Worm (Caenorhabditis elegans) whole organism, L1 larva: ENCODE data around the gene rnst-2.

Experiments
- aly-2 ChIP-seq: fragments of 150-350 bp; optimal IDR thresholded peaks from 2 replicates; lab custom pipeline; 2014; ENCODE audit warnings: missing biosample characterization, missing genetic modification characterization
- blmp-1 ChIP-seq: fragments of 150-350 bp; optimal IDR thresholded peaks from 2 replicates; lab custom pipeline; 2014; ENCODE audit warnings: missing biosample characterization, missing genetic modification characterization
- elt-3 ChIP-seq, 6 experiments: fragments of 150-350 bp in 1 of 6; sonication (generic microtip); optimal IDR thresholded peaks; 2 replicates each; lab custom pipeline; 2017 to 2018; ENCODE audit warnings: missing biosample characterization in 6 of 6, missing genetic modification characterization in 6 of 6, inconsistent platforms in 1 of 6
- jun-1 ChIP-seq: fragments of 150-350 bp; optimal IDR thresholded peaks from 2 replicates; lab custom pipeline; 2014; ENCODE audit warnings: missing biosample characterization, missing genetic modification reagents, missing genetic modification characterization
- nhr-12 ChIP-seq: sonication (generic microtip); optimal IDR thresholded peaks from 2 replicates; lab custom pipeline; 2017; ENCODE audit warnings: missing biosample characterization, missing genetic modification characterization
- nhr-28 ChIP-seq: fragments of 150-350 bp; optimal IDR thresholded peaks from 2 replicates; lab custom pipeline; 2014; ENCODE audit warnings: missing biosample characterization, missing genetic modification characterization
- nhr-71 ChIP-seq: sonication (generic microtip); optimal IDR thresholded peaks from 2 replicates; lab custom pipeline; 2016; ENCODE audit warnings: mild to moderate bottlenecking, missing genetic modification characterization, moderate library complexity, missing compliant biosample characterization
- nhr-77 ChIP-seq: fragments of 150-350 bp; optimal IDR thresholded peaks from 2 replicates; lab custom pipeline; 2014; ENCODE audit warnings: missing biosample characterization, missing genetic modification characterization
- sptf-1 ChIP-seq: fragments of 150-350 bp; optimal IDR thresholded peaks from 2 replicates; lab custom pipeline; 2014; ENCODE audit warnings: missing biosample characterization, missing genetic modification characterization
- unc-62 ChIP-seq: fragments of 150-350 bp; optimal IDR thresholded peaks from 2 replicates; lab custom pipeline; 2014; ENCODE audit warnings: missing biosample characterization, missing genetic modification reagents, missing genetic modification characterization
- xbp-1 ChIP-seq: sonication (generic microtip); optimal IDR thresholded peaks from 2 replicates; lab custom pipeline; 2016; ENCODE audit warnings: missing genetic modification characterization, missing compliant biosample characterization
- zag-1 ChIP-seq: fragments of 150-350 bp; optimal IDR thresholded peaks from 2 replicates; lab custom pipeline; 2014; ENCODE audit warnings: missing biosample characterization, missing genetic modification characterization
- ztf-11 ChIP-seq, 2 experiments: sonication (generic microtip); optimal IDR thresholded peaks; 2 replicates each; lab custom pipeline; 2016 to 2017; ENCODE audit warnings: missing genetic modification characterization in 2 of 2, missing biosample characterization in 1 of 2, missing compliant biosample characterization in 1 of 2

- TF ChIP-seq aly-2 (tag; lab: Kevin White, UChicago) (no peak), elt-3 (tag; optimal IDR thresholded peaks at IDR 0.05; lab: Kevin White, UChicago) (no peak), nhr-71 (no peak), ztf-11 (tag; optimal IDR thresholded peaks at IDR 0.05; lab: Kevin White, UChicago) (no peak), nhr-12 (tag; lab: Kevin White, UChicago) (no peak), nhr-28 (no peak), unc-62 (GFP tag; lab: Kevin White, UChicago) (no peak), xbp-1 (tag; lab: Kevin White, UChicago) (no peak), nhr-77 (tag; lab: Kevin White, UChicago) (no peak), sptf-1 (no peak), zag-1 (no peak), jun-1 (tag; lab: Kevin White, UChicago) (no peak), blmp-1 (tag; lab: Kevin White, UChicago) (no peak)
Observed at ce11 chrV:1100280-1100679, 38.9 kb downstream of the rnst-2 start, which contains the start of gene Y50D4B.2.
